Worm (Caenorhabditis elegans): ENCODE results near the gene srd-11.

Gene srd-11

ce11 chrV:13658577-13658976 is 38.9 kb upstream of the srd-11 start (continued):
- peak in 1 of 2 experiments; percentile 99 for TF ChIP-seq unc-62 (GFP tag; optimal IDR thresholded peaks at IDR 0.05 in 1 of 2)
- TF ChIP-seq unc-62 (tag; optimal IDR thresholded peaks at IDR 0.05) = no peak
- peak; percentile 84 for TF ChIP-seq D1046.2 (GFP tag; IDR thresholded peaks at IDR 0.05)
- TF ChIP-seq lin-39 (tag; optimal IDR thresholded peaks at IDR 0.05) = no peak
- TF ChIP-seq madf-5 (GFP tag; IDR thresholded peaks at IDR 0.05) = peak in 1 of 2 experiments; percentile 41; a peak in 1 of 4 replicates
- TF ChIP-seq madf-9 (GFP tag; conservative IDR thresholded peaks at IDR 0.05) = peak; percentile 64
- no peak for TF ChIP-seq daf-12 (tag; optimal IDR thresholded peaks at IDR 0.05)
- no peak for TF ChIP-seq ceh-44 (GFP tag; IDR thresholded peaks at IDR 0.05)
- no peak for TF ChIP-seq snpc-1.2 (GFP tag; IDR thresholded peaks at IDR 0.05)
- TF ChIP-seq nhr-102 (tag; optimal IDR thresholded peaks at IDR 0.05) = peak; percentile 91
- peak; percentile 80 for TF ChIP-seq nhr-11 (tag; optimal IDR thresholded peaks at IDR 0.05)
- no peak for TF ChIP-seq nhr-111 (GFP tag; optimal IDR thresholded peaks at IDR 0.05)
- peak; percentile 83 for TF ChIP-seq php-3 (GFP tag; IDR thresholded peaks at IDR 0.05)
- peak; percentile 2 for TF ChIP-seq egl-27 (tag; optimal IDR thresholded peaks at IDR 0.05)
- TF ChIP-seq duxl-1 (tag; optimal IDR thresholded peaks at IDR 0.05; ENCODE audit: poor library complexity) = peak; percentile 20
- TF ChIP-seq spr-1 (tag; optimal IDR thresholded peaks at IDR 0.05) = peak; percentile 30
- no peak for TF ChIP-seq F10B5.3 (tag; optimal IDR thresholded peaks at IDR 0.05)
- TF ChIP-seq zip-2 (tag; optimal IDR thresholded peaks at IDR 0.05) = no peak
- TF ChIP-seq hif-1 (tag; optimal IDR thresholded peaks at IDR 0.05) = peak; percentile 67 to 82
- no peak for TF ChIP-seq dmd-8 (GFP tag; IDR thresholded peaks at IDR 0.05)
- TF ChIP-seq dmd-6 (GFP tag; IDR thresholded peaks at IDR 0.05) = peak; percentile 99
- no peak for TF ChIP-seq zip-11 (GFP tag; IDR thresholded peaks at IDR 0.05)
- no peak for TF ChIP-seq snpc-4 (tag; optimal IDR thresholded peaks at IDR 0.05)
- peak; percentile 47; the same call in 1 of the 2 replicates for TF ChIP-seq set-16 (GFP tag; IDR thresholded peaks at IDR 0.05)
- TF ChIP-seq mes-2 (tag; optimal IDR thresholded peaks at IDR 0.05; ENCODE audit: poor library complexity, severe bottlenecking) = peak; percentile 62
- TF ChIP-seq ctbp-1 (GFP tag; IDR thresholded peaks at IDR 0.05) = peak; percentile 71
- no peak for TF ChIP-seq lir-3 (tag; optimal IDR thresholded peaks at IDR 0.05)
- peak; percentile 99 for TF ChIP-seq tra-1 (GFP tag; IDR thresholded peaks at IDR 0.05)
- TF ChIP-seq lin-1 (GFP tag; IDR thresholded peaks at IDR 0.05) = peak; percentile 93
- no peak for TF ChIP-seq skn-1 (tag; optimal IDR thresholded peaks at IDR 0.05)
- TF ChIP-seq unc-39 (tag; optimal IDR thresholded peaks at IDR 0.05) = no peak
- peak; percentile 76 for TF ChIP-seq hmg-1.1 (GFP tag; IDR thresholded peaks at IDR 0.05)
- peak; percentile 68 for TF ChIP-seq T26A8.4 (GFP tag; IDR thresholded peaks at IDR 0.05)
- TF ChIP-seq tag-97 (GFP tag; IDR thresholded peaks at IDR 0.05) = no peak
- TF ChIP-seq aly-2 (tag; optimal IDR thresholded peaks at IDR 0.05) = no peak
- peak; percentile 63; the same call in 1 of the 2 replicates for TF ChIP-seq vab-7 (GFP tag; IDR thresholded peaks at IDR 0.05)
- TF ChIP-seq saeg-2 (GFP tag; IDR thresholded peaks at IDR 0.05) = peak; percentile 93
- no peak for TF ChIP-seq Y5F2A.4 (GFP tag; optimal IDR thresholded peaks at IDR 0.05)
- peak; percentile 74 for TF ChIP-seq dmd-9 (GFP tag; IDR thresholded peaks at IDR 0.05)
- no peak; the same call in 1 of the 2 replicates for TF ChIP-seq mxl-2 (GFP tag; conservative IDR thresholded peaks at IDR 0.05)
- peak; percentile 21 for TF ChIP-seq spr-3 (GFP tag; optimal IDR thresholded peaks at IDR 0.05)
- peak; percentile 99 for TF ChIP-seq hlh-11 (tag; optimal IDR thresholded peaks at IDR 0.05)
- TF ChIP-seq ceh-82 (tag; optimal IDR thresholded peaks at IDR 0.05) = no peak
- TF ChIP-seq mep-1 (tag; optimal IDR thresholded peaks at IDR 0.05) = peak; percentile 89
- TF ChIP-seq ceh-20 (GFP tag; IDR thresholded peaks at IDR 0.05) = peak; percentile 92
- peak; percentile 37; the same call in 1 of the 2 replicates for TF ChIP-seq lin-29 (GFP tag; IDR thresholded peaks at IDR 0.05)
- no peak for TF ChIP-seq attf-4 (tag; optimal IDR thresholded peaks at IDR 0.05)
- TF ChIP-seq F37D6.2 (tag; optimal IDR thresholded peaks at IDR 0.05) = peak; percentile 32
- TF ChIP-seq cey-2 (tag; optimal IDR thresholded peaks at IDR 0.05; ENCODE audit: borderline replicate concordance, insufficient read depth) = peak; percentile 63
- peak; percentile 75 for TF ChIP-seq nhr-6 (tag; optimal IDR thresholded peaks at IDR 0.05)
- TF ChIP-seq dve-1 (tag; optimal IDR thresholded peaks at IDR 0.05; ENCODE audit: insufficient read depth) = peak; percentile 95

Data from whole organism, L4 larva.